Worm (Caenorhabditis elegans): ENCODE data around the gene idpp-6.
A peak's percentile ranks its signal among the peaks of the same experiment; 100 is the strongest.

idpp-6 gene

DNA sequence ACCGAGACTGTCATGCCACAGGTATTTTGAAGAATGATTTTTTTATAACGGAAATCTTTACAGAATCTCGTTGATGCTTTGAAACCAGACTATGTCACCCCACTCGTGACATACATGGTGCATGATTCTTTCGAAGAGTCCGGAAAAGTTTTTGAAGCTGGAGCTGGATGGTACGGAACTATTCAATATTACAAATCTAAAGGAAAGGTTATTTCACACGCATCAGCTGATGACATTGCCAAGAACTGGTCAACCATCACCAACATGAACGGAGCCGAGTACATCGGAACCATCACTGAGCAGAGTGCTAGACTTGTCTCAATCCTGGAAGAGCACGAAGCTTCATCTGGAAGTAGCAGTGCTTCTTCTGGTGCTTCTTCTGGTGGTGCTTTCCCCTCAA, 36.2 kb downstream of the idpp-6 start:
- no peak for TF ChIP-seq snpc-4 (tag; optimal IDR thresholded peaks at IDR 0.05)

DNA sequence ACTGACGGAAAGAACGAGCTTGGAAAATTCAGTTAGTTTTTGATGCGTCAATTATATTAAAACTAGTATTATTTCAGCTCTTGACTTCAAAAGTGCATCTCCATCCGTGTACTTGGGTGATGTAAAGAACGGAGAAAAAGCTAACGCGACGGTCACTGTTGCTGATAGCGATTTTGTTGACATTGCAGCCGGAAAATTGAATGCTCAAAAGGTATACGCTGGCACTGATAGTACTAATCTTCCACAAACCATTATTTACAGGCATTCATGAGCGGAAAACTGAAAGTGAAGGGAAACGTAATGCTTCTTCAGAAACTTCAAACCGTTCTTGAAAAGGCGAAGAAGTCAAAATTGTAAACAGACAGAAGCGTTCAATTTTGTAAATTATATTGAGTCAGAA, 36.7 kb downstream of the idpp-6 start:
- TF ChIP-seq nhr-77 (tag; optimal IDR thresholded peaks at IDR 0.05) (no peak), pha-4 (tag; optimal IDR thresholded peaks at IDR 0.05) (peak; percentile 57), nhr-76 (tag; optimal IDR thresholded peaks at IDR 0.05) (no peak), snpc-4 (tag; optimal IDR thresholded peaks at IDR 0.05) (no peak), elt-2 (tag; optimal IDR thresholded peaks at IDR 0.05) (peak; percentile 49)

DNA sequence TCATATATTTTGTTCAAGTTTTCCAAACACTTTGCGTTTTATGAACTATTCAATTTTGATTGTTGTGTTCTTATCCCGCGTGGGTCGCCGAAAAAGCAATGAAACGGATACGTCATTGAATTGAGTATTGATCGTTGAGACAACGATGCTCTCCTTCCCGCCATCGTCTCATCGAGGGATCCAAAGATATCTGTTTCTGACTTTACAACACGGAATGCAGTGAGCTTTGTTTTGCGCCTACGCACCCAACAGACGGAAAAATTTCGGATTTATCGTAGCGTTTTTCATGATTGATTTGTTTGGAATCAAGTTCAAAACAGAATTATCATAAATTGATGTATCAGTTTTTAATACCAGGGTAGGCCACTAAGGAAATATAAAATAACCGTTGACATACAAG, 39.6 kb downstream of the idpp-6 start:
- peak; percentile 11 for TF ChIP-seq egl-5 (tag; optimal IDR thresholded peaks at IDR 0.05)
- no peak for TF ChIP-seq skn-1 (tag; optimal IDR thresholded peaks at IDR 0.05)
- no peak for TF ChIP-seq unc-62 (GFP tag; optimal IDR thresholded peaks at IDR 0.05)
- TF ChIP-seq daf-12 (tag; optimal IDR thresholded peaks at IDR 0.05) = no peak

DNA sequence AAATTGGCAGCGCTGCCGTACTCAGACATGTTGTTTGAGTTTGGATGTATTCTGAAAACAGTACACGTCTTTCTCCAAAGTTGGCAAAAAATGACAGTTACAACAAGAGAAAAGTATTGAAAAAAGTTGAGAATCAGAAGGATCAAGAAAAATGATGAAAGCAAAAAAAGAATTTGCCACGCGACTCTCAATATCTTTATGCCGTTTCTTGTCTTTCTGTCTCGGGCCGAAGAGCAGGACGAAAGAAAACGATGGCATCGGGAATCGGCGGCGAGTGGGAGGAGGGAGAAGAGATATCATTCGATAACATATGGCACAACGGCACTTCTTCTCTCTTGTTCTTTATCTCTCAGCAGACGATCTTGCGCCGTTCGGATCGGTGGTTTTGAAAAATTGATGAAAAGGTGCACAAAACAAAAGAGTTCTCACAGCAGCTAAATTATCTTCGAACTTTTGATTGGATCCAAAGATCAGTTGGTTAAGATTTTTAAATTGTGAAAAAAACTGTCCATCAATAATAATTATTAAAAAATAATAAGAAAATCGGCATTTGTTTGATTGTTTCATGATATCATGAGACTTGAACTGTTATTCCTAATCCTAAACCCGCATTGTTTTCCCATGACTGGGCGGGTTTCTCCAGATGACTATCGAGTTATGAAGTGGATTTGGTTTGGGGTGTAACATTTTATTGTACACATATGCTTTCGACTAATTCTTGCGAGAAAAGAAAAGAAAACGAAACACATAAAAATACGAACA, 40.4 kb downstream of the idpp-6 start, which contains the start of gene gei-15:
gei-15 (minus strand) TSS at position 51 of the 762 bp plus-strand sequence.
- TF ChIP-seq nhr-77 (tag; optimal IDR thresholded peaks at IDR 0.05) = no peak
- TF ChIP-seq nhr-67 (tag; optimal IDR thresholded peaks at IDR 0.05) = no peak
- no peak for TF ChIP-seq jun-1 (tag; optimal IDR thresholded peaks at IDR 0.05)
- TF ChIP-seq pha-4 (tag; optimal IDR thresholded peaks at IDR 0.05) = no peak
- no peak for TF ChIP-seq nhr-11 (tag; optimal IDR thresholded peaks at IDR 0.05)
- TF ChIP-seq daf-12 (tag; optimal IDR thresholded peaks at IDR 0.05) = no peak
- TF ChIP-seq lsy-12 (tag; optimal IDR thresholded peaks at IDR 0.05) = no peak
- TF ChIP-seq fkh-10 (GFP tag; optimal IDR thresholded peaks at IDR 0.05) = no peak
- no peak for TF ChIP-seq hmg-11 (tag; optimal IDR thresholded peaks at IDR 0.05)
- TF ChIP-seq ceh-82 (tag; optimal IDR thresholded peaks at IDR 0.05) = no peak
- TF ChIP-seq fkh-2 (tag; optimal IDR thresholded peaks at IDR 0.05) = no peak
- TF ChIP-seq lin-15B (tag; optimal IDR thresholded peaks at IDR 0.05) = no peak
- no peak for TF ChIP-seq nhr-12 (tag; optimal IDR thresholded peaks at IDR 0.05)
- TF ChIP-seq ZK546.5 (tag; optimal IDR thresholded peaks at IDR 0.05) = no peak

DNA sequence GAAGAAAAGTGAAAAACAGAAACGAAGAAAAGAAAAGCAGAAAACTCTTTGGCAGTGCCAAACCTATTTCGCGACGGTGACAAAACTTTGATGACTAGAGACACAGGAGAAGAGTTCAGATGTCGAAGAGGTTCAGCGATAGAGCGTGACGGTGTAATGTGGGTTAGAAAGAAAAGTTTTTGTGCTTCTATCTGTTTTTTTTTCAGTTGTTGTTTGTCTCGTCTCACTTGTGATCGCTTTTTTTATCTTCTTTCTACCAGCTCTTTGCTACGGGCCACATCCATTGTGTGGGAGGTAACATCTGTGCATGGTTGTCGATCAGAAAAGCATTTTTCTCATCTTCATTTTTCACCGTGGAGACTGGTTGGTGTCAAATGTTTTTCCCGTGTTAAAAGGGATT, 42.9 kb downstream of the idpp-6 start, which contains the start of gene F41B4.1:
F41B4.1 (minus strand) TSS at position 23 of the 400 bp plus-strand sequence.
- TF ChIP-seq lsy-12 (tag; optimal IDR thresholded peaks at IDR 0.05) = no peak
- TF ChIP-seq ztf-4 (tag; optimal IDR thresholded peaks at IDR 0.05) = no peak
- no peak for TF ChIP-seq mml-1 (tag; optimal IDR thresholded peaks at IDR 0.05)
- TF ChIP-seq fkh-10 (GFP tag; optimal IDR thresholded peaks at IDR 0.05) = no peak
- no peak for TF ChIP-seq ceh-16 (tag; optimal IDR thresholded peaks at IDR 0.05)
- TF ChIP-seq ceh-82 (tag; optimal IDR thresholded peaks at IDR 0.05) = no peak
- no peak for TF ChIP-seq nhr-11 (tag; optimal IDR thresholded peaks at IDR 0.05)
- TF ChIP-seq ceh-9 (tag; optimal IDR thresholded peaks at IDR 0.05) = no peak
- no peak for TF ChIP-seq eor-1 (tag; optimal IDR thresholded peaks at IDR 0.05)
- TF ChIP-seq ZK546.5 (tag; optimal IDR thresholded peaks at IDR 0.05) = no peak
- TF ChIP-seq egl-5 (tag; optimal IDR thresholded peaks at IDR 0.05) = peak; percentile 46
- TF ChIP-seq nhr-23 (tag; optimal IDR thresholded peaks at IDR 0.05) = no peak
- no peak for TF ChIP-seq daf-12 (tag; optimal IDR thresholded peaks at IDR 0.05)
- TF ChIP-seq nhr-76 (tag; optimal IDR thresholded peaks at IDR 0.05) = no peak
- peak; percentile 35 for TF ChIP-seq nfya-1 (tag; optimal IDR thresholded peaks at IDR 0.05; ENCODE audit: insufficient read depth)
- TF ChIP-seq nhr-43 (tag; optimal IDR thresholded peaks at IDR 0.05; ENCODE audit: poor library complexity, severe bottlenecking) = no peak
- peak; percentile 76 for TF ChIP-seq lin-39 (tag; optimal IDR thresholded peaks at IDR 0.05)

Measured in whole organism, L3 larva.